Worm (Caenorhabditis elegans): Measurements from ENCODE around the gene K08H2.10.

Gene K08H2.10

ce11 chrX:13249102-13249501 is 8.5 kb upstream of the K08H2.10 start:
- TF ChIP-seq jun-1 (tag; optimal IDR thresholded peaks at IDR 0.05) (no peak), nhr-11 (tag; optimal IDR thresholded peaks at IDR 0.05) (no peak), swsn-7 (tag; optimal IDR thresholded peaks at IDR 0.05) (no peak), grh-1 (GFP tag; IDR thresholded peaks at IDR 0.05) (no peak), ceh-90 (tag; optimal IDR thresholded peaks at IDR 0.05) (no peak), fkh-8 (tag; optimal IDR thresholded peaks at IDR 0.05) (peak; percentile 39), nhr-71 (tag; optimal IDR thresholded peaks at IDR 0.05) (peak; percentile 4)

DNA sequence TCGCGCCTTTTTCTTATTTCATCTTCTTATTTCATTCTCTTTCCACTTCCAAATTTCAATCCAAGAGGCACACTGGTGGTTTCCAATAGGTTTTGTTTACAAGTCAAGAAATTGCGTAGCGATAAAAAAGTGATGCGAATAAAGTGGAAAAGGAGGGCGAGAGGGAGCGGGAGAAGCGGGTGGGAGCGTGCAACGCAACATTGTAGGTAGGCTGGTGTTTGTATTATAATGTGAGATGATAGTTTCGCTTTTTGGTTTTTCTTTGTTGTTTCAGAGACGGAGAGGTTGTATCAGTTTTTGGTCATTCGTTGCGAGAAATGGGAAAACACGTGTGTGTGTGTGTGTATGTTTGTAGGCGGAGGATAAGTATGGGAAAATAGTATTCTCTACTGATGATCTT is 7.4 kb upstream of the K08H2.10 start:
- TF ChIP-seq nhr-90 (tag; optimal IDR thresholded peaks at IDR 0.05; ENCODE audit: poor library complexity) (peak; percentile 64), grh-1 (GFP tag; IDR thresholded peaks at IDR 0.05) (0 out of 2 replicates have a peak, but pooled peaks have one; percentile 7), lsy-2 (tag; optimal IDR thresholded peaks at IDR 0.05) (peak in 1 of 2 experiments; percentile 30), vab-15 (tag; optimal IDR thresholded peaks at IDR 0.05) (no peak), zip-4 (GFP tag; optimal IDR thresholded peaks at IDR 0.05) (no peak), nhr-20 (tag; optimal IDR thresholded peaks at IDR 0.05) (peak; percentile 89), C04F5.9 (tag; optimal IDR thresholded peaks at IDR 0.05) (no peak), dpl-1 (GFP tag; optimal IDR thresholded peaks at IDR 0.05) (peak in 1 of 3 experiments; percentile 7), mdl-1 (tag; optimal IDR thresholded peaks at IDR 0.05) (peak in 1 of 2 experiments; percentile 91), unc-98 (GFP tag; IDR thresholded peaks at IDR 0.05) (no peak), fkh-4 (tag; optimal IDR thresholded peaks at IDR 0.05; ENCODE audit: borderline replicate concordance) (no peak), nhr-71 (tag; optimal IDR thresholded peaks at IDR 0.05) (peak; percentile 74), nhr-77 (tag; optimal IDR thresholded peaks at IDR 0.05) (peak; percentile 64), lin-13 (GFP tag; optimal IDR thresholded peaks at IDR 0.05) (no peak), lin-14 (GFP tag; optimal IDR thresholded peaks at IDR 0.05) (peak; percentile 85), sptf-1 (tag; optimal IDR thresholded peaks at IDR 0.05) (no peak), swsn-7 (tag; optimal IDR thresholded peaks at IDR 0.05) (peak; percentile 25), ceh-82 (tag; optimal IDR thresholded peaks at IDR 0.05) (peak in 1 of 3 experiments; percentile 6), nhr-85 (tag) (peak; percentile 95), pqm-1 (tag; optimal IDR thresholded peaks at IDR 0.05) (no peak), Y116A8C.19 (tag; optimal IDR thresholded peaks at IDR 0.05; ENCODE audit: borderline replicate concordance) (no peak), alr-1 (tag; optimal IDR thresholded peaks at IDR 0.05; ENCODE audit: borderline replicate concordance) (no peak), egl-13 (tag; optimal IDR thresholded peaks at IDR 0.05) (no peak), fkh-10 (GFP tag; optimal IDR thresholded peaks at IDR 0.05) (no peak), mep-1 (tag; optimal IDR thresholded peaks at IDR 0.05) (no peak), efl-3 (GFP tag; optimal IDR thresholded peaks at IDR 0.05) (no peak), lin-39 (tag; optimal IDR thresholded peaks at IDR 0.05) (no peak), elt-3 (tag; optimal IDR thresholded peaks at IDR 0.05) (peak in 5 of 6 experiments; percentile 37 to 85 (median 79)), hlh-4 (tag; optimal IDR thresholded peaks at IDR 0.05) (no peak), fos-1 (tag; optimal IDR thresholded peaks at IDR 0.05) (no peak), nhr-19 (GFP tag; conservative IDR thresholded peaks at IDR 0.05) (peak; percentile 29; the same call in 1 of the 2 replicates), elt-2 (tag; optimal IDR thresholded peaks at IDR 0.05) (peak; percentile 76), ceh-88 (GFP tag; IDR thresholded peaks at IDR 0.05) (no peak), egl-27 (tag; optimal IDR thresholded peaks at IDR 0.05) (peak; percentile 27 to 33), lin-35 (GFP tag; optimal IDR thresholded peaks at IDR 0.05) (peak in 1 of 2 experiments; percentile 64), nhr-28 (tag; optimal IDR thresholded peaks at IDR 0.05) (no peak), tbx-2 (tag; optimal IDR thresholded peaks at IDR 0.05) (peak; percentile 58), blmp-1 (tag; optimal IDR thresholded peaks at IDR 0.05) (peak; percentile 91), tlp-1 (tag; optimal IDR thresholded peaks at IDR 0.05) (no peak), rnt-1 (tag; optimal IDR thresholded peaks at IDR 0.05) (peak; percentile 23), snu-23 (GFP tag; optimal IDR thresholded peaks at IDR 0.05) (peak; percentile 75), C16A3.4 (tag; optimal IDR thresholded peaks at IDR 0.05) (peak; percentile 53), nhr-237 (tag; optimal IDR thresholded peaks at IDR 0.05) (no peak), unc-130 (tag; optimal IDR thresholded peaks at IDR 0.05) (peak; percentile 63), ces-1 (GFP tag; optimal IDR thresholded peaks at IDR 0.05) (no peak)
